Fruit fly (Drosophila melanogaster) whole organism, embryonic: ENCODE measurements around the gene Kah.

Experiments
- ATbp ChIP-seq: fragments of 200-800 bp; sonication (Bioruptor generic); optimal IDR thresholded peaks from 2 replicates; lab custom pipeline; 2017; ENCODE audit warnings: missing biosample characterization, mild to moderate bottlenecking, missing genetic modification characterization, missing genetic modification reagents
- Awh ChIP-seq: fragments of 200-800 bp; sonication (Bioruptor generic); IDR thresholded peaks from 2 replicates; pipeline ENCODE4, ENCODE4 v1.3.6; 2022; ENCODE audit warnings: missing biosample characterization, missing genetic modification characterization
- CG10321 ChIP-seq: fragments of 200-800 bp; sonication (Bioruptor generic); IDR thresholded peaks from 2 replicates; pipeline ENCODE4 v1.3.6; 2022; ENCODE audit warnings: missing biosample characterization, missing genetic modification characterization
- CG10979 ChIP-seq: fragments of 200-800 bp; sonication (Bioruptor generic); optimal IDR thresholded peaks from 2 replicates; lab custom pipeline; 2018; ENCODE audit warnings: missing biosample characterization, mild to moderate bottlenecking, missing genetic modification characterization, moderate library complexity
- CG11085 ChIP-seq: fragments of 200-800 bp; sonication (Bioruptor generic); IDR thresholded peaks from 2 replicates; pipeline ENCODE4 v1.3.6; 2022; ENCODE audit warnings: missing biosample characterization, missing genetic modification characterization
- CG11504 ChIP-seq: fragments of 200-800 bp; sonication (Bioruptor generic); optimal IDR thresholded peaks from 3 replicates; lab custom pipeline; 2019; ENCODE audit warnings: missing biosample characterization, mild to moderate bottlenecking, missing genetic modification characterization, moderate library complexity
- CG12104 ChIP-seq: fragments of 200-800 bp; sonication (Bioruptor generic); optimal IDR thresholded peaks from 3 replicates; lab custom pipeline; 2016; ENCODE audit warnings: missing biosample characterization, missing genetic modification characterization
- CG14860 ChIP-seq: fragments of 200-800 bp; sonication (Bioruptor generic); IDR thresholded peaks from 3 replicates; pipeline ENCODE4 v1.3.6; 2022; ENCODE audit warnings: missing biosample characterization, missing genetic modification characterization; ENCODE audit not compliant: partially characterized antibody
- CG14965 ChIP-seq: fragments of 200-800 bp; sonication (Bioruptor generic); optimal IDR thresholded peaks from 2 replicates; lab custom pipeline; 2016; ENCODE audit warnings: missing biosample characterization, missing genetic modification characterization, borderline replicate concordance
- CG15514 ChIP-seq: fragments of 200-800 bp; sonication (Bioruptor generic); optimal IDR thresholded peaks from 3 replicates; lab custom pipeline; 2017; ENCODE audit warnings: missing biosample characterization, missing genetic modification characterization, mild to moderate bottlenecking, moderate library complexity, missing genetic modification reagents
- CG16779 ChIP-seq: fragments of 200-800 bp; sonication (Bioruptor generic); IDR thresholded peaks from 2 replicates; pipeline ENCODE4 v1.3.6; 2022; ENCODE audit warnings: missing biosample characterization, missing genetic modification characterization
- CG17359 ChIP-seq: fragments of 200-800 bp; sonication (Bioruptor generic); optimal IDR thresholded peaks from 3 replicates; lab custom pipeline; 2018; ENCODE audit warnings: missing biosample characterization, mild to moderate bottlenecking, missing genetic modification characterization, moderate library complexity
- CG17568 ChIP-seq: fragments of 200-800 bp; sonication (Bioruptor generic); optimal IDR thresholded peaks from 2 replicates; lab custom pipeline; 2018; ENCODE audit warnings: missing biosample characterization, mild to moderate bottlenecking, missing genetic modification characterization, moderate library complexity
- CG17829 ChIP-seq: fragments of 200-800 bp; optimal IDR thresholded peaks from 2 replicates; lab custom pipeline; 2019; ENCODE audit warnings: missing biosample characterization, mild to moderate bottlenecking, missing genetic modification characterization, moderate library complexity
- CG18619 ChIP-seq: fragments of 200-800 bp; sonication (Bioruptor generic); optimal IDR thresholded peaks from 3 replicates; lab custom pipeline; 2017; ENCODE audit warnings: missing biosample characterization, mild to moderate bottlenecking, missing genetic modification characterization
- CG2129 ChIP-seq: fragments of 200-800 bp; sonication (Bioruptor generic); IDR thresholded peaks from 2 replicates; pipeline ENCODE4 v1.3.6; 2022; ENCODE audit warnings: missing biosample characterization, missing genetic modification characterization; ENCODE audit not compliant: partially characterized antibody
- CG4360 ChIP-seq: fragments of 200-800 bp; sonication (Bioruptor generic); IDR thresholded peaks from 2 replicates; pipeline ENCODE4 v1.3.6; 2022; ENCODE audit warnings: missing biosample characterization, missing genetic modification characterization
- CG6813 ChIP-seq: fragments of 200-800 bp; sonication (Bioruptor generic); optimal IDR thresholded peaks from 2 replicates; lab custom pipeline; 2017; ENCODE audit warnings: missing biosample characterization, missing genetic modification characterization, mild to moderate bottlenecking, moderate library complexity, missing genetic modification reagents
- CG7963 ChIP-seq: fragments of 200-800 bp; sonication (Bioruptor generic); IDR thresholded peaks from 3 replicates; pipeline ENCODE4 v1.3.6; 2022; ENCODE audit warnings: missing biosample characterization, missing genetic modification characterization; ENCODE audit not compliant: partially characterized antibody
- CG8290 ChIP-seq, 3 experiments: fragments of 200-800 bp; sonication (Bioruptor generic); optimal IDR thresholded peaks; 2 replicates each; lab custom pipeline; 2016 to 2019; ENCODE audit warnings: missing biosample characterization in 3 of 3, missing genetic modification characterization in 3 of 3, mild to moderate bottlenecking in 2 of 3, moderate library complexity in 1 of 3
- CHES-1-like ChIP-seq: fragments of 200-800 bp; sonication (Bioruptor generic); optimal IDR thresholded peaks from 2 replicates; lab custom pipeline; 2016; ENCODE audit warnings: missing biosample characterization, missing genetic modification characterization
- H15 ChIP-seq: fragments of 200-800 bp; sonication (Bioruptor generic); IDR thresholded peaks from 3 replicates; pipeline ENCODE4 v1.3.6; 2022; ENCODE audit warnings: missing biosample characterization, missing genetic modification characterization
- HLHmδ ChIP-seq: fragments of 200-800 bp; sonication (Bioruptor generic); optimal IDR thresholded peaks from 2 replicates; lab custom pipeline; 2018; ENCODE audit warnings: missing biosample characterization, mild to moderate bottlenecking, missing genetic modification characterization, moderate library complexity
- Hsf ChIP-seq: fragments of 200-800 bp; sonication (Bioruptor generic); optimal IDR thresholded peaks from 3 replicates; lab custom pipeline; 2016; ENCODE audit warnings: missing biosample characterization, missing genetic modification characterization
- Six4 ChIP-seq: fragments of 200-800 bp; sonication (Bioruptor generic); optimal IDR thresholded peaks from 2 replicates; lab custom pipeline; 2016; ENCODE audit warnings: missing biosample characterization, missing genetic modification characterization
- ap ChIP-seq: fragments of 200-800 bp; sonication (Bioruptor generic); IDR thresholded peaks from 2 replicates; pipeline ENCODE4 v1.3.6; 2022; ENCODE audit warnings: missing biosample characterization, missing genetic modification characterization
- bab2 ChIP-seq: fragments of 200-800 bp; sonication (Bioruptor generic); optimal IDR thresholded peaks from 2 replicates; lab custom pipeline; 2016; ENCODE audit warnings: missing biosample characterization, missing genetic modification characterization
- bbx ChIP-seq: fragments of 200-800 bp; sonication (Bioruptor generic); IDR thresholded peaks from 2 replicates; pipeline ENCODE4 v1.3.6; 2022; ENCODE audit warnings: missing biosample characterization, missing genetic modification characterization; ENCODE audit not compliant: partially characterized antibody
- cas ChIP-seq: fragments of 200-800 bp; sonication (Bioruptor generic); IDR thresholded peaks from 2 replicates; pipeline ENCODE4 v1.3.6; 2022; ENCODE audit warnings: missing biosample characterization, missing genetic modification characterization
- chinmo ChIP-seq: fragments of 200-800 bp; sonication (Bioruptor generic); IDR thresholded peaks from 4 replicates; pipeline ENCODE4 v1.3.6; 2022; ENCODE audit warnings: missing biosample characterization, missing genetic modification characterization; ENCODE audit not compliant: partially characterized antibody
- crol ChIP-seq: fragments of 200-800 bp; sonication (Bioruptor generic); IDR thresholded peaks from 2 replicates; pipeline ENCODE4 v1.3.6; 2022; ENCODE audit warnings: missing biosample characterization, missing genetic modification characterization
- eve ChIP-seq, 2 experiments: fragments of >200 bp; optimal IDR thresholded peaks; 2 replicates each; lab custom pipeline; 2017; ENCODE audit warnings: missing biosample characterization in 2 of 2, missing genetic modification characterization in 2 of 2
- ewg ChIP-seq: fragments of 200-800 bp; sonication (Bioruptor generic); optimal IDR thresholded peaks from 3 replicates; lab custom pipeline; 2017; ENCODE audit warnings: mild to moderate bottlenecking, missing biosample characterization, missing genetic modification reagents, missing genetic modification characterization
- fd3F ChIP-seq: fragments of 200-800 bp; sonication (Bioruptor generic); optimal IDR thresholded peaks from 2 replicates; lab custom pipeline; 2018; ENCODE audit warnings: missing biosample characterization, mild to moderate bottlenecking, missing genetic modification characterization, moderate library complexity
- gce ChIP-seq: fragments of 200-800 bp; sonication (Bioruptor generic); IDR thresholded peaks from 3 replicates; pipeline ENCODE4 v1.3.6; 2022; ENCODE audit warnings: missing biosample characterization, missing genetic modification characterization
- jigr1 ChIP-seq: fragments of 200-800 bp; sonication (Bioruptor generic); IDR thresholded peaks from 3 replicates; pipeline ENCODE4 v1.3.6; 2022; ENCODE audit warnings: missing biosample characterization, missing genetic modification characterization
- lbe ChIP-seq: fragments of 200-800 bp; sonication (Bioruptor generic); optimal IDR thresholded peaks from 2 replicates; lab custom pipeline; 2016; ENCODE audit warnings: missing biosample characterization, mild to moderate bottlenecking, missing genetic modification characterization
- lmd ChIP-seq: fragments of 200-800 bp; sonication (Bioruptor generic); IDR thresholded peaks from 2 replicates; pipeline ENCODE4 v1.3.6; 2022; ENCODE audit warnings: missing biosample characterization, missing genetic modification characterization
- lola ChIP-seq, 3 experiments: fragments of >200 bp in 2 of 3; fragments of 200-800 bp in 1 of 3; sonication (Bioruptor generic) in 1 of 3; optimal IDR thresholded peaks; 2 replicates each; lab custom pipeline; 2017 to 2019; ENCODE audit warnings: missing biosample characterization in 3 of 3, missing genetic modification characterization in 3 of 3, mild to moderate bottlenecking in 1 of 3, moderate library complexity in 1 of 3
- oc ChIP-seq: fragments of 200-800 bp; sonication (Bioruptor generic); optimal IDR thresholded peaks from 2 replicates; lab custom pipeline; 2018; ENCODE audit warnings: missing biosample characterization, mild to moderate bottlenecking, missing genetic modification characterization, moderate library complexity
- onecut ChIP-seq: fragments of 200-800 bp; sonication (Bioruptor generic); IDR thresholded peaks from 2 replicates; pipeline ENCODE4 v1.3.6; 2022; ENCODE audit warnings: missing biosample characterization, missing genetic modification characterization
- ro ChIP-seq: fragments of 200-800 bp; sonication (Bioruptor generic); IDR thresholded peaks from 2 replicates; pipeline ENCODE4 v1.3.6; 2022; ENCODE audit warnings: missing biosample characterization, missing genetic modification characterization
- sob ChIP-seq: fragments of 200-800 bp; sonication (Bioruptor generic); IDR thresholded peaks from 2 replicates; pipeline ENCODE4 v1.3.6; 2022; ENCODE audit warnings: missing biosample characterization, missing genetic modification characterization
- wor ChIP-seq: fragments of 200-800 bp; sonication (Bioruptor generic); IDR thresholded peaks from 2 replicates; pipeline ENCODE4 v1.3.6; 2022; ENCODE audit warnings: missing biosample characterization, missing genetic modification characterization

Kah gene

dm6 chr3L:565964-566627 lies 23.0 kb downstream of the Kah start (continued):
- TF ChIP-seq lbe (GFP tag; lab: Kevin White, UChicago) (peak; percentile 18), CG6813 (GFP tag; lab: Kevin White, UChicago) (peak; percentile 5), CG12104 (no peak), lmd (GFP tag; lab: Robert Waterston, UW) (no peak), HLHmδ (GFP tag; lab: Kevin White, UChicago) (no peak), onecut (GFP tag; lab: Robert Waterston, UW) (peak; percentile 7; the same call in 1 of the 2 replicates), bbx (no peak), wor (GFP tag; lab: Robert Waterston, UW) (0 out of 2 replicates have a peak, but pooled peaks have one; percentile 36), jigr1 (GFP tag; lab: Robert Waterston, UW) (no peak), CG10979 (tag; lab: Kevin White, UChicago) (peak; percentile 57), CG2129 (GFP tag; lab: Robert Waterston, UW) (no peak), CG14965 (no peak), CG17829 (tag; lab: Kevin White, UChicago) (peak; percentile 2), cas (GFP tag; lab: Robert Waterston, UW) (no peak), CG7963 (no peak), bab2 (GFP tag; lab: Kevin White, UChicago) (peak; percentile 16), ewg (peak; percentile 15), lola (GFP tag; optimal IDR thresholded peaks at IDR 0.05; lab: Kevin White, UChicago) (peak in 1 of 3 experiments; percentile 54), ATbp (GFP tag; lab: Kevin White, UChicago) (peak; percentile 41), CG10321 (GFP tag; lab: Robert Waterston, UW) (no peak), CG18619 (GFP tag; lab: Kevin White, UChicago) (no peak)

dm6 chr3L:565561-565960 lies 23.5 kb downstream of the Kah start:
- TF ChIP-seq H15 (no peak), ap (GFP tag; lab: Robert Waterston, UW) (no peak), gce (GFP tag; lab: Robert Waterston, UW) (no peak), Awh (GFP tag; lab: Robert Waterston, UW) (no peak), Six4 (GFP tag; lab: Kevin White, UChicago) (no peak), crol (peak; percentile 68), CG11085 (GFP tag; lab: Robert Waterston, UW) (no peak), CG8290 (GFP tag; optimal IDR thresholded peaks at IDR 0.05; lab: Kevin White, UChicago) (no peak), CG8290 (tag; optimal IDR thresholded peaks at IDR 0.05; lab: Kevin White, UChicago) (no peak), sob (GFP tag; lab: Robert Waterston, UW) (no peak), oc (tag; lab: Kevin White, UChicago) (no peak), CHES-1-like (GFP tag; lab: Kevin White, UChicago) (no peak), CG14860 (GFP tag; lab: Robert Waterston, UW) (no peak), eve (GFP tag; optimal IDR thresholded peaks at IDR 0.05; lab: Kevin White, UChicago) (no peak), CG15514 (no peak), fd3F (GFP tag; lab: Kevin White, UChicago) (no peak), Hsf (GFP tag; lab: Kevin White, UChicago) (no peak), CG17359 (tag; lab: Kevin White, UChicago) (no peak), CG17568 (GFP tag; lab: Kevin White, UChicago) (no peak), chinmo (GFP tag; lab: Robert Waterston, UW) (0 out of 4 replicates have a peak, but pooled peaks have one; percentile 4), CG16779 (GFP tag; lab: Robert Waterston, UW) (no peak), CG11504 (tag; lab: Kevin White, UChicago) (peak; percentile 69), ro (no peak), CG4360 (GFP tag; lab: Robert Waterston, UW) (peak; percentile 50; the same call in 1 of the 2 replicates)
